Fruit fly (Drosophila melanogaster): Measurements from ENCODE around the gene Rga.

Rga gene

dm6 chr3R:5565623-5566022 lies 47.3 kb downstream of the Rga start (continued):
- TF ChIP-seq ab (GFP tag; optimal IDR thresholded peaks at IDR 0.05) (no peak), ash1 (GFP tag; optimal IDR thresholded peaks at IDR 0.05) (no peak), Ada2b (GFP tag; IDR thresholded peaks at IDR 0.05) (peak; percentile 91), CoRest (tag; optimal IDR thresholded peaks at IDR 0.05) (peak; percentile 81), emc (GFP tag; optimal IDR thresholded peaks at IDR 0.05) (peak; percentile 63), grau (tag; optimal IDR thresholded peaks at IDR 0.05) (peak; percentile 79), Fer1 (GFP tag; optimal IDR thresholded peaks at IDR 0.05) (peak; percentile 82), seq (GFP tag; IDR thresholded peaks at IDR 0.05) (peak; percentile 84), cato (GFP tag; optimal IDR thresholded peaks at IDR 0.05; ENCODE audit: borderline replicate concordance) (no peak), CG7556 (GFP tag; optimal IDR thresholded peaks at IDR 0.05) (peak; percentile 82), Elba2 (GFP tag; optimal IDR thresholded peaks at IDR 0.05) (no peak), E2f2 (GFP tag; IDR thresholded peaks at IDR 0.05) (peak; percentile 68), CG18599 (GFP tag; optimal IDR thresholded peaks at IDR 0.05) (peak; percentile 91), nmo (GFP tag; optimal IDR thresholded peaks at IDR 0.05) (peak; percentile 81), CG10274 (GFP tag; optimal IDR thresholded peaks at IDR 0.05) (peak; percentile 36), Sry-δ (GFP tag; optimal IDR thresholded peaks at IDR 0.05) (peak; percentile 27), CG18262 (tag; optimal IDR thresholded peaks at IDR 0.05) (peak; percentile 72), inv (GFP tag; IDR thresholded peaks at IDR 0.05; ENCODE audit: partially characterized antibody) (no peak), ci (GFP tag; IDR thresholded peaks at IDR 0.05) (peak; percentile 96), Eip74EF (GFP tag; optimal IDR thresholded peaks at IDR 0.05) (peak in 1 of 2 experiments; percentile 59), CG7987 (GFP tag; optimal IDR thresholded peaks at IDR 0.05) (peak; percentile 64), CG12391 (tag; optimal IDR thresholded peaks at IDR 0.05) (peak; percentile 82), CG17802 (tag; optimal IDR thresholded peaks at IDR 0.05) (peak; percentile 59), CG11093 (GFP tag; IDR thresholded peaks at IDR 0.05) (peak; percentile 49; the same call in 1 of the 3 replicates), row (GFP tag; IDR thresholded peaks at IDR 0.05) (peak; percentile 92), Dad (GFP tag; optimal IDR thresholded peaks at IDR 0.05) (peak; percentile 62), CG8281 (tag; optimal IDR thresholded peaks at IDR 0.05) (peak; percentile 62), crc (GFP tag; optimal IDR thresholded peaks at IDR 0.05) (peak; percentile 45), dan (GFP tag; IDR thresholded peaks at IDR 0.05) (0 out of 2 replicates have a peak, but pooled peaks have one; percentile 26), CG3847 (GFP tag; IDR thresholded peaks at IDR 0.05) (peak; percentile 82), Atf3 (GFP tag; optimal IDR thresholded peaks at IDR 0.05) (peak; percentile 70), corto (GFP tag; optimal IDR thresholded peaks at IDR 0.05) (no peak), CG34376 (GFP tag; optimal IDR thresholded peaks at IDR 0.05) (peak; percentile 96), usp (GFP tag; optimal IDR thresholded peaks at IDR 0.05) (no peak), tgo (GFP tag; IDR thresholded peaks at IDR 0.05) (peak; percentile 90), fd3F (GFP tag; optimal IDR thresholded peaks at IDR 0.05) (peak; percentile 73), Awh (GFP tag; IDR thresholded peaks at IDR 0.05) (peak; percentile 85), Fer3 (tag; optimal IDR thresholded peaks at IDR 0.05) (peak; percentile 85), CG14014 (GFP tag; IDR thresholded peaks at IDR 0.05) (peak; percentile 89), CG18619 (GFP tag; optimal IDR thresholded peaks at IDR 0.05) (peak; percentile 61), Hsf (GFP tag; optimal IDR thresholded peaks at IDR 0.05) (peak; percentile 76), slbo (GFP tag; IDR thresholded peaks at IDR 0.05) (peak; percentile 92), z (GFP tag; IDR thresholded peaks at IDR 0.05) (no peak; the same call in 2 of the 3 replicates), ro (GFP tag; IDR thresholded peaks at IDR 0.05) (peak; percentile 36; the same call in 1 of the 2 replicates), rib (GFP tag; IDR thresholded peaks at IDR 0.05) (peak; percentile 79), CG14965 (GFP tag; optimal IDR thresholded peaks at IDR 0.05; ENCODE audit: borderline replicate concordance) (peak; percentile 36), CG2712 (tag; optimal IDR thresholded peaks at IDR 0.05) (peak; percentile 77), lilli (GFP tag; optimal IDR thresholded peaks at IDR 0.05) (peak; percentile 82), hbn (GFP tag; IDR thresholded peaks at IDR 0.05; ENCODE audit: partially characterized antibody) (no peak), org-1 (GFP tag; optimal IDR thresholded peaks at IDR 0.05) (peak; percentile 76), dmrt99B (tag; optimal IDR thresholded peaks at IDR 0.05) (peak; percentile 88)

Measured in whole organism, embryonic.